Worm (Caenorhabditis elegans) whole organism, mixed stage, embryonic: ENCODE data around the gene klp-13.
A peak's percentile ranks its signal among the peaks of the same experiment; 100 is the strongest.

ENCODE experiments used
- M03D4.4 ChIP-seq: sonication (generic microtip); optimal IDR thresholded peaks from 2 replicates; lab custom pipeline; 2017; ENCODE audit warnings: mild to moderate bottlenecking, missing genetic modification characterization, missing compliant biosample characterization
- bed-3 ChIP-seq: fragments of 200-800 bp; sonication (Bioruptor generic); optimal IDR thresholded peaks from 3 replicates; lab custom pipeline; 2018; ENCODE audit warnings: mild to moderate bottlenecking, missing genetic modification characterization, moderate library complexity, missing compliant biosample characterization
- blmp-1 ChIP-seq: fragments of 150-350 bp; optimal IDR thresholded peaks from 2 replicates; lab custom pipeline; 2014; ENCODE audit warnings: missing biosample characterization, missing genetic modification characterization
- ceh-39 ChIP-seq: fragments of 150-350 bp; optimal IDR thresholded peaks from 2 replicates; lab custom pipeline; 2014; ENCODE audit warnings: missing biosample characterization, missing genetic modification characterization
- ceh-43 ChIP-seq: fragments of 200-800 bp; sonication (Bioruptor generic); optimal IDR thresholded peaks from 2 replicates; lab custom pipeline; 2018; ENCODE audit warnings: mild to moderate bottlenecking, missing genetic modification characterization, moderate library complexity, missing compliant biosample characterization
- ceh-83 ChIP-seq: fragments of 200-800 bp; sonication (Bioruptor generic); optimal IDR thresholded peaks from 2 replicates; lab custom pipeline; 2018; ENCODE audit warnings: mild to moderate bottlenecking, missing genetic modification characterization, missing compliant biosample characterization
- ces-1 ChIP-seq: fragments of 150-350 bp; optimal IDR thresholded peaks from 2 replicates; lab custom pipeline; 2014; ENCODE audit warnings: missing biosample characterization, missing genetic modification reagents, missing genetic modification characterization
- cnd-1 ChIP-seq: fragments of 200-800 bp; sonication (Bioruptor generic); optimal IDR thresholded peaks from 2 replicates; lab custom pipeline; 2018; ENCODE audit warnings: mild to moderate bottlenecking, missing genetic modification characterization, missing compliant biosample characterization
- drap-1 ChIP-seq: fragments of 200-800 bp; sonication (Bioruptor generic); optimal IDR thresholded peaks from 3 replicates; lab custom pipeline; 2018; ENCODE audit warnings: mild to moderate bottlenecking, missing genetic modification characterization, missing compliant biosample characterization
- elt-1 ChIP-seq: sonication (generic microtip); optimal IDR thresholded peaks from 2 replicates; lab custom pipeline; 2017; ENCODE audit warnings: missing genetic modification characterization, mild to moderate bottlenecking, missing compliant biosample characterization, antibody characterized with exemption, moderate library complexity, borderline replicate concordance; ENCODE audit not compliant: insufficient read depth
- elt-3 ChIP-seq: fragments of 150-350 bp; optimal IDR thresholded peaks from 2 replicates; lab custom pipeline; 2014; ENCODE audit warnings: missing biosample characterization, missing genetic modification characterization
- flh-1 ChIP-seq: fragments of 200-800 bp; sonication (Bioruptor generic); optimal IDR thresholded peaks from 2 replicates; lab custom pipeline; 2018; ENCODE audit warnings: mild to moderate bottlenecking, missing genetic modification characterization, moderate library complexity, missing compliant biosample characterization
- ham-2 ChIP-seq: fragments of 200-800 bp; sonication (Bioruptor generic); optimal IDR thresholded peaks from 2 replicates; lab custom pipeline; 2018; ENCODE audit warnings: mild to moderate bottlenecking, missing genetic modification characterization, missing compliant biosample characterization
- hlh-1 ChIP-seq: fragments of 150-350 bp; optimal IDR thresholded peaks from 2 replicates; lab custom pipeline; 2014; ENCODE audit warnings: missing biosample characterization, missing genetic modification reagents, missing genetic modification characterization
- lin-13 ChIP-seq: fragments of 150-350 bp; optimal IDR thresholded peaks from 2 replicates; lab custom pipeline; 2014; ENCODE audit warnings: missing biosample characterization, missing genetic modification characterization
- lin-32 ChIP-seq: fragments of 200-800 bp; sonication (Bioruptor generic); optimal IDR thresholded peaks from 2 replicates; lab custom pipeline; 2018; ENCODE audit warnings: mild to moderate bottlenecking, missing genetic modification characterization, missing compliant biosample characterization
- lsy-2 ChIP-seq: fragments of 150-350 bp; optimal IDR thresholded peaks from 2 replicates; lab custom pipeline; 2014; ENCODE audit warnings: missing biosample characterization, missing genetic modification characterization
- mab-5 ChIP-seq: fragments of 150-350 bp; optimal IDR thresholded peaks from 2 replicates; lab custom pipeline; 2014; ENCODE audit warnings: missing biosample characterization, missing genetic modification characterization
- mep-1 ChIP-seq: fragments of 150-350 bp; optimal IDR thresholded peaks from 2 replicates; lab custom pipeline; 2017; ENCODE audit warnings: missing biosample characterization, missing genetic modification reagents, missing genetic modification characterization, inconsistent platforms
- mls-2 ChIP-seq: sonication (generic microtip); optimal IDR thresholded peaks from 2 replicates; lab custom pipeline; 2016; ENCODE audit warnings: mild to moderate bottlenecking, missing genetic modification characterization, moderate library complexity, missing compliant biosample characterization
- nhr-12 ChIP-seq: fragments of 150-350 bp; optimal IDR thresholded peaks from 2 replicates; lab custom pipeline; 2014; ENCODE audit warnings: missing biosample characterization, missing genetic modification characterization
- nhr-2 ChIP-seq: fragments of 150-350 bp; optimal IDR thresholded peaks from 2 replicates; lab custom pipeline; 2014; ENCODE audit warnings: missing biosample characterization, missing genetic modification characterization
- nhr-237 ChIP-seq: fragments of 150-350 bp; optimal IDR thresholded peaks from 2 replicates; lab custom pipeline; 2014; ENCODE audit warnings: missing biosample characterization, missing genetic modification characterization
- nhr-28 ChIP-seq: fragments of 150-350 bp; optimal IDR thresholded peaks from 2 replicates; lab custom pipeline; 2014; ENCODE audit warnings: missing biosample characterization, missing genetic modification characterization
- nhr-76 ChIP-seq: sonication (generic microtip); optimal IDR thresholded peaks from 2 replicates; lab custom pipeline; 2017; ENCODE audit warnings: missing biosample characterization, missing genetic modification characterization
- pha-4 ChIP-seq: fragments of 150-350 bp; optimal IDR thresholded peaks from 2 replicates; lab custom pipeline; 2018; ENCODE audit warnings: missing biosample characterization, missing genetic modification reagents, missing genetic modification characterization
- sem-2 ChIP-seq: fragments of 200-800 bp; sonication (Bioruptor generic); optimal IDR thresholded peaks from 2 replicates; lab custom pipeline; 2018; ENCODE audit warnings: mild to moderate bottlenecking, missing genetic modification characterization, missing compliant biosample characterization
- snpc-4 ChIP-seq: fragments of 150-350 bp; optimal IDR thresholded peaks from 2 replicates; lab custom pipeline; 2014; ENCODE audit warnings: missing biosample characterization, missing genetic modification characterization
- sptf-1 ChIP-seq: sonication (generic microtip); optimal IDR thresholded peaks from 2 replicates; lab custom pipeline; 2017; ENCODE audit warnings: mild to moderate bottlenecking, missing genetic modification characterization, moderate library complexity, missing compliant biosample characterization
- tbx-8 ChIP-seq: fragments of 200-800 bp; sonication (Bioruptor generic); optimal IDR thresholded peaks from 2 replicates; lab custom pipeline; 2018; ENCODE audit warnings: mild to moderate bottlenecking, missing genetic modification characterization, moderate library complexity, missing compliant biosample characterization
- unc-120 ChIP-seq: sonication (generic microtip); optimal IDR thresholded peaks from 2 replicates; lab custom pipeline; 2017; ENCODE audit warnings: missing genetic modification characterization, missing compliant biosample characterization; ENCODE audit not compliant: poor library complexity, severe bottlenecking
- unc-39 ChIP-seq: fragments of 150-350 bp; optimal IDR thresholded peaks from 2 replicates; lab custom pipeline; 2014; ENCODE audit warnings: missing biosample characterization, missing genetic modification characterization
- unc-62 ChIP-seq: fragments of 150-350 bp; optimal IDR thresholded peaks from 2 replicates; lab custom pipeline; 2014; ENCODE audit warnings: missing biosample characterization, missing genetic modification reagents, missing genetic modification characterization
- zip-8 ChIP-seq: fragments of 150-350 bp; optimal IDR thresholded peaks from 2 replicates; lab custom pipeline; 2014; ENCODE audit warnings: missing biosample characterization, missing genetic modification characterization
- ztf-11 ChIP-seq: fragments of 150-350 bp; optimal IDR thresholded peaks from 2 replicates; lab custom pipeline; 2014; ENCODE audit warnings: missing biosample characterization, missing genetic modification characterization

Gene klp-13

ce11 chrX:5984581-5985039, at the start of gene klp-13:
Gene klp-13, plus strand, starts transcription at chrX:5984989.
- peak; percentile 70 for TF ChIP-seq ces-1 (GFP tag; lab: Kevin White, UChicago)
- TF ChIP-seq elt-1 (tag; lab: Kevin White, UChicago), result no peak
- no peak for TF ChIP-seq ceh-83 (GFP tag; lab: Kevin White, UChicago)
- peak; percentile 62 for TF ChIP-seq drap-1 (GFP tag; lab: Kevin White, UChicago)
- TF ChIP-seq ztf-11, result no peak
- TF ChIP-seq mab-5, result no peak
- peak; percentile 95 for TF ChIP-seq ham-2 (GFP tag; lab: Kevin White, UChicago)
- TF ChIP-seq nhr-28 (tag; lab: Kevin White, UChicago), result no peak
- no peak for TF ChIP-seq nhr-2 (tag; lab: Kevin White, UChicago)
- no peak for TF ChIP-seq lin-32
- TF ChIP-seq nhr-12 (tag; lab: Kevin White, UChicago), result peak; percentile 11
- peak; percentile 80 for TF ChIP-seq unc-120 (tag; lab: Kevin White, UChicago)
- peak; percentile 51 for TF ChIP-seq lsy-2 (tag; lab: Kevin White, UChicago)
- TF ChIP-seq tbx-8 (GFP tag; lab: Kevin White, UChicago), result no peak
- TF ChIP-seq ceh-39 (tag; lab: Kevin White, UChicago), result no peak
- peak; percentile 85 for TF ChIP-seq nhr-237 (tag; lab: Kevin White, UChicago)
- TF ChIP-seq flh-1, result no peak
- TF ChIP-seq pha-4, result peak; percentile 33
- TF ChIP-seq blmp-1 (tag; lab: Kevin White, UChicago), result no peak
- peak; percentile 80 for TF ChIP-seq hlh-1
- no peak for TF ChIP-seq snpc-4
- TF ChIP-seq mep-1 (tag; lab: Kevin White, UChicago), result peak; percentile 85
- peak; percentile 75 for TF ChIP-seq sptf-1
- peak; percentile 76 for TF ChIP-seq mls-2 (tag; lab: Kevin White, UChicago)
- TF ChIP-seq M03D4.4 (tag; lab: Kevin White, UChicago), result no peak
- no peak for TF ChIP-seq unc-39 (tag; lab: Kevin White, UChicago)
- TF ChIP-seq unc-62 (GFP tag; lab: Kevin White, UChicago), result peak; percentile 55
- TF ChIP-seq cnd-1, result no peak
- no peak for TF ChIP-seq ceh-43 (GFP tag; lab: Kevin White, UChicago)
- no peak for TF ChIP-seq sem-2 (GFP tag; lab: Kevin White, UChicago)
- TF ChIP-seq nhr-76 (tag; lab: Kevin White, UChicago), result no peak
- TF ChIP-seq lin-13 (tag; lab: Kevin White, UChicago), result peak; percentile 51
- no peak for TF ChIP-seq bed-3 (GFP tag; lab: Kevin White, UChicago)
- TF ChIP-seq elt-3 (tag; lab: Kevin White, UChicago), result no peak
- TF ChIP-seq zip-8 (tag; lab: Kevin White, UChicago), result no peak
- TF ChIP-seq, all 35 proteins: peak for 14

ce11 chrX:5935473-5935872, 49.3 kb upstream of the klp-13 start, which contains the start of gene C46F4.3:
Gene C46F4.3, plus strand, starts transcription at chrX:5935773.
- no peak for TF ChIP-seq ztf-11
- TF ChIP-seq lin-13 (tag; lab: Kevin White, UChicago), result no peak
- TF ChIP-seq ceh-83 (GFP tag; lab: Kevin White, UChicago), result no peak
- no peak for TF ChIP-seq elt-1 (tag; lab: Kevin White, UChicago)
- TF ChIP-seq mab-5, result no peak
- no peak for TF ChIP-seq mep-1 (tag; lab: Kevin White, UChicago)
- TF ChIP-seq bed-3 (GFP tag; lab: Kevin White, UChicago), result no peak
- TF ChIP-seq ces-1 (GFP tag; lab: Kevin White, UChicago), result no peak
- TF ChIP-seq unc-39 (tag; lab: Kevin White, UChicago), result no peak
- no peak for TF ChIP-seq hlh-1
- TF ChIP-seq nhr-237 (tag; lab: Kevin White, UChicago), result no peak
- no peak for TF ChIP-seq ceh-43 (GFP tag; lab: Kevin White, UChicago)

- no peak for TF ChIP-seq bed-3 (GFP tag; lab: Kevin White, UChicago)
- no peak for TF ChIP-seq pha-4
- no peak for TF ChIP-seq lin-13 (tag; lab: Kevin White, UChicago)
- no peak for TF ChIP-seq lsy-2 (tag; lab: Kevin White, UChicago)
- no peak for TF ChIP-seq elt-3 (tag; lab: Kevin White, UChicago)
- TF ChIP-seq zip-8 (tag; lab: Kevin White, UChicago), result no peak
- no peak for TF ChIP-seq ceh-83 (GFP tag; lab: Kevin White, UChicago)
- no peak for TF ChIP-seq ces-1 (GFP tag; lab: Kevin White, UChicago)
- no peak for TF ChIP-seq elt-1 (tag; lab: Kevin White, UChicago)
- no peak for TF ChIP-seq ceh-43 (GFP tag; lab: Kevin White, UChicago)
- TF ChIP-seq flh-1, result no peak
- no peak for TF ChIP-seq mep-1 (tag; lab: Kevin White, UChicago)
- TF ChIP-seq unc-39 (tag; lab: Kevin White, UChicago), result no peak
- no peak for TF ChIP-seq nhr-28 (tag; lab: Kevin White, UChicago)
- TF ChIP-seq mls-2 (tag; lab: Kevin White, UChicago), result no peak
- no peak for TF ChIP-seq nhr-2 (tag; lab: Kevin White, UChicago)
Measured at ce11 chrX:5941325-5941724, 43.5 kb upstream of the klp-13 start.
